Fruit fly (Drosophila melanogaster) whole organism, embryonic: ENCODE data around the gene CG34135.

Source experiments
- Abd-B ChIP-seq: fragments of 200-800 bp; sonication (Bioruptor generic); optimal IDR thresholded peaks from 2 replicates; lab custom pipeline; 2018; ENCODE audit warnings: missing biosample characterization, mild to moderate bottlenecking, missing genetic modification characterization, moderate library complexity
- Bdp1 ChIP-seq: fragments of 200-800 bp; sonication (Bioruptor generic); optimal IDR thresholded peaks from 3 replicates; lab custom pipeline; 2016; ENCODE audit warnings: missing biosample characterization, missing genetic modification characterization
- BtbVII ChIP-seq: fragments of 200-800 bp; sonication (Bioruptor generic); optimal IDR thresholded peaks from 3 replicates; lab custom pipeline; 2017; ENCODE audit warnings: missing biosample characterization, mild to moderate bottlenecking, missing genetic modification characterization
- CG11085 ChIP-seq: fragments of 200-800 bp; sonication (Bioruptor generic); IDR thresholded peaks from 2 replicates; pipeline ENCODE4 v1.3.6; 2022; ENCODE audit warnings: missing biosample characterization, missing genetic modification characterization
- CG12769 ChIP-seq: fragments of 200-800 bp; sonication (Bioruptor generic); optimal IDR thresholded peaks from 2 replicates; lab custom pipeline; 2019; ENCODE audit warnings: missing biosample characterization, mild to moderate bottlenecking, missing genetic modification characterization, moderate library complexity
- CG13287 ChIP-seq: fragments of 200-800 bp; sonication (Bioruptor generic); IDR thresholded peaks from 2 replicates; pipeline ENCODE4 v1.3.6; 2022; ENCODE audit warnings: missing biosample characterization, missing genetic modification characterization; ENCODE audit not compliant: partially characterized antibody
- CG16863 ChIP-seq: fragments of 200-800 bp; sonication (Bioruptor generic); optimal IDR thresholded peaks from 3 replicates; lab custom pipeline; 2016; ENCODE audit warnings: missing biosample characterization, missing genetic modification characterization
- CG17385 ChIP-seq: fragments of 200-800 bp; sonication (Bioruptor generic); optimal IDR thresholded peaks from 3 replicates; lab custom pipeline; 2018; ENCODE audit warnings: missing biosample characterization, mild to moderate bottlenecking, missing genetic modification characterization
- CG18476 ChIP-seq: fragments of 200-800 bp; sonication (Bioruptor generic); optimal IDR thresholded peaks from 2 replicates; lab custom pipeline; 2016; ENCODE audit warnings: missing biosample characterization, mild to moderate bottlenecking, missing genetic modification characterization
- CG3065 ChIP-seq: fragments of 200-800 bp; sonication (Bioruptor generic); optimal IDR thresholded peaks from 2 replicates; lab custom pipeline; 2016; ENCODE audit warnings: missing biosample characterization, missing genetic modification characterization
- CG32532 ChIP-seq: fragments of 200-800 bp; sonication (Bioruptor generic); IDR thresholded peaks from 2 replicates; pipeline ENCODE4 v1.3.6; 2022; ENCODE audit warnings: missing biosample characterization, missing genetic modification characterization
- CG34376 ChIP-seq: fragments of 200-800 bp; sonication (Bioruptor generic); optimal IDR thresholded peaks from 2 replicates; lab custom pipeline; 2018; ENCODE audit warnings: missing biosample characterization, mild to moderate bottlenecking, missing genetic modification characterization
- CG3726 ChIP-seq: fragments of 200-800 bp; sonication (Bioruptor generic); IDR thresholded peaks from 3 replicates; pipeline ENCODE4, ENCODE4 v1.3.6; 2022; ENCODE audit warnings: missing biosample characterization, missing genetic modification characterization
- CG4424 ChIP-seq: fragments of 200-800 bp; sonication (Bioruptor generic); optimal IDR thresholded peaks from 3 replicates; lab custom pipeline; 2016; ENCODE audit warnings: missing biosample characterization, missing genetic modification characterization
- CG4854 ChIP-seq: fragments of 200-800 bp; sonication (Bioruptor generic); optimal IDR thresholded peaks from 2 replicates; lab custom pipeline; 2016; ENCODE audit warnings: missing biosample characterization, missing genetic modification characterization, inconsistent platforms
- CG5180 ChIP-seq: fragments of 200-800 bp; sonication (Bioruptor generic); optimal IDR thresholded peaks from 3 replicates; lab custom pipeline; 2017; ENCODE audit warnings: missing biosample characterization, missing genetic modification characterization, mild to moderate bottlenecking, moderate library complexity, missing genetic modification reagents
- CG6254 ChIP-seq: fragments of 200-800 bp; sonication (Bioruptor generic); optimal IDR thresholded peaks from 3 replicates; lab custom pipeline; 2017; ENCODE audit warnings: mild to moderate bottlenecking, missing biosample characterization, missing genetic modification reagents, missing genetic modification characterization
- CG8359 ChIP-seq: fragments of 200-800 bp; sonication (Bioruptor generic); optimal IDR thresholded peaks from 2 replicates; lab custom pipeline; 2017; ENCODE audit warnings: missing biosample characterization, mild to moderate bottlenecking, missing genetic modification characterization, borderline replicate concordance
- CG8765 ChIP-seq: fragments of 200-800 bp; sonication (Bioruptor generic); IDR thresholded peaks from 2 replicates; pipeline ENCODE4 v1.3.6; 2022; ENCODE audit warnings: missing biosample characterization, missing genetic modification characterization
- CG8924 ChIP-seq: fragments of 200-800 bp; optimal IDR thresholded peaks from 3 replicates; lab custom pipeline; 2019; ENCODE audit warnings: missing biosample characterization, mild to moderate bottlenecking, missing genetic modification characterization, moderate library complexity
- Camta ChIP-seq: fragments of 200-800 bp; sonication (Bioruptor generic); optimal IDR thresholded peaks from 2 replicates; lab custom pipeline; 2016; ENCODE audit warnings: missing biosample characterization, missing genetic modification characterization
- Chrac-16 ChIP-seq: fragments of 200-800 bp; sonication (Bioruptor generic); optimal IDR thresholded peaks from 3 replicates; lab custom pipeline; 2016; ENCODE audit warnings: missing biosample characterization, missing genetic modification characterization
- Dek ChIP-seq: fragments of 200-800 bp; sonication (Bioruptor generic); optimal IDR thresholded peaks from 3 replicates; lab custom pipeline; 2019; ENCODE audit warnings: missing biosample characterization, mild to moderate bottlenecking, missing genetic modification characterization, moderate library complexity
- Hmr ChIP-seq: fragments of 200-800 bp; sonication (Bioruptor generic); optimal IDR thresholded peaks from 3 replicates; lab custom pipeline; 2017; ENCODE audit warnings: mild to moderate bottlenecking, missing biosample characterization, missing genetic modification reagents, missing genetic modification characterization
- MBD-R2 ChIP-seq: fragments of 200-800 bp; sonication (Bioruptor generic); IDR thresholded peaks from 2 replicates; pipeline ENCODE4 v1.3.6; 2022; ENCODE audit warnings: missing biosample characterization, missing genetic modification characterization
- Meics ChIP-seq: fragments of 200-800 bp; sonication (Bioruptor generic); optimal IDR thresholded peaks from 2 replicates; lab custom pipeline; 2017; ENCODE audit warnings: missing biosample characterization, mild to moderate bottlenecking, missing genetic modification characterization
- Mrtf ChIP-seq: fragments of 200-800 bp; sonication (Bioruptor generic); IDR thresholded peaks from 3 replicates; pipeline ENCODE4 v1.3.6; 2022; ENCODE audit warnings: missing biosample characterization, missing genetic modification characterization
- Opbp ChIP-seq: fragments of 200-800 bp; sonication (Bioruptor generic); IDR thresholded peaks from 3 replicates; pipeline ENCODE4 v1.3.6; 2022; ENCODE audit warnings: missing biosample characterization, missing genetic modification characterization; ENCODE audit not compliant: partially characterized antibody
- Optix ChIP-seq: fragments of 200-800 bp; sonication (Bioruptor generic); IDR thresholded peaks from 3 replicates; pipeline ENCODE4 v1.3.6; 2022; ENCODE audit warnings: missing biosample characterization, missing genetic modification characterization
- Pdp1 ChIP-seq, 2 experiments: fragments of 200-800 bp; sonication (Bioruptor generic); optimal IDR thresholded peaks; 3 replicates each; lab custom pipeline; 2016; ENCODE audit warnings: missing biosample characterization in 2 of 2, missing genetic modification characterization in 2 of 2, mild to moderate bottlenecking in 1 of 2, moderate library complexity in 1 of 2
- Ravus ChIP-seq: fragments of 200-800 bp; sonication (Bioruptor generic); IDR thresholded peaks from 2 replicates; pipeline ENCODE4 v1.3.6; 2022; ENCODE audit warnings: missing biosample characterization, missing genetic modification characterization
- Taf1 ChIP-seq: fragments of 200-800 bp; sonication (Bioruptor generic); IDR thresholded peaks from 2 replicates; pipeline ENCODE4 v1.3.6; 2022; ENCODE audit warnings: missing biosample characterization, missing genetic modification characterization
- Vsx1 ChIP-seq: fragments of 200-800 bp; sonication (Bioruptor generic); optimal IDR thresholded peaks from 2 replicates; lab custom pipeline; 2017; ENCODE audit warnings: missing biosample characterization, mild to moderate bottlenecking, missing genetic modification characterization, missing genetic modification reagents
- bsh ChIP-seq, 2 experiments: fragments of 200-800 bp; sonication (Bioruptor generic); optimal IDR thresholded peaks; 2 replicates each; lab custom pipeline; 2017 to 2018; ENCODE audit warnings: mild to moderate bottlenecking in 2 of 2, missing biosample characterization in 2 of 2, missing genetic modification characterization in 2 of 2, moderate library complexity in 1 of 2
- dm ChIP-seq: fragments of 200-800 bp; sonication (Bioruptor generic); optimal IDR thresholded peaks from 3 replicates; lab custom pipeline; 2016; ENCODE audit warnings: missing biosample characterization, missing genetic modification characterization
- gcm ChIP-seq: fragments of 200-800 bp; sonication (Bioruptor generic); optimal IDR thresholded peaks from 2 replicates; lab custom pipeline; 2019; ENCODE audit warnings: missing biosample characterization, mild to moderate bottlenecking, missing genetic modification characterization, moderate library complexity
- inv ChIP-seq: fragments of 200-800 bp; sonication (Bioruptor generic); IDR thresholded peaks from 2 replicates; pipeline ENCODE4 v1.3.6; 2022; ENCODE audit warnings: missing biosample characterization, missing genetic modification characterization; ENCODE audit not compliant: partially characterized antibody
- jing ChIP-seq: fragments of 200-800 bp; sonication (Bioruptor generic); optimal IDR thresholded peaks from 2 replicates; lab custom pipeline; 2018; ENCODE audit warnings: missing biosample characterization, mild to moderate bottlenecking, missing genetic modification characterization
- knrl ChIP-seq: fragments of 200-800 bp; sonication (Bioruptor generic); IDR thresholded peaks from 3 replicates; pipeline ENCODE4 v1.3.6; 2022; ENCODE audit warnings: missing biosample characterization, missing genetic modification characterization; ENCODE audit not compliant: partially characterized antibody
- nerfin-2 ChIP-seq: fragments of 200-800 bp; sonication (Bioruptor generic); IDR thresholded peaks from 2 replicates; pipeline ENCODE4 v1.3.6; 2022; ENCODE audit warnings: missing biosample characterization, missing genetic modification characterization; ENCODE audit not compliant: partially characterized antibody
- nmo ChIP-seq: fragments of 200-800 bp; sonication (Bioruptor generic); optimal IDR thresholded peaks from 2 replicates; lab custom pipeline; 2018; ENCODE audit warnings: missing biosample characterization, mild to moderate bottlenecking, missing genetic modification characterization, moderate library complexity
- repo ChIP-seq: fragments of 200-800 bp; sonication (Bioruptor generic); optimal IDR thresholded peaks from 2 replicates; lab custom pipeline; 2016; ENCODE audit warnings: missing biosample characterization, missing genetic modification characterization
- sc ChIP-seq, 3 experiments: fragments of >200 bp in 2 of 3; fragments of 200-800 bp in 1 of 3; sonication (Bioruptor generic) in 1 of 3; optimal IDR thresholded peaks; 2 replicates in 2 of 3; 3 replicates in 1 of 3; lab custom pipeline; 2017; ENCODE audit warnings: mild to moderate bottlenecking in 1 of 3, missing biosample characterization in 1 of 3, missing genetic modification characterization in 1 of 3, missing genetic modification reagents in 1 of 3
- stwl ChIP-seq: fragments of 200-800 bp; sonication (Bioruptor generic); optimal IDR thresholded peaks from 3 replicates; lab custom pipeline; 2018; ENCODE audit warnings: missing biosample characterization, mild to moderate bottlenecking, missing genetic modification characterization, moderate library complexity
- toy ChIP-seq: fragments of 200-800 bp; sonication (Bioruptor generic); IDR thresholded peaks from 2 replicates; pipeline ENCODE4 v1.3.6; 2022; ENCODE audit warnings: missing biosample characterization, missing genetic modification characterization
- trh ChIP-seq: fragments of 200-800 bp; sonication (Bioruptor generic); optimal IDR thresholded peaks from 2 replicates; lab custom pipeline; 2016; ENCODE audit warnings: missing biosample characterization, missing genetic modification characterization
- zen2 ChIP-seq: fragments of 200-800 bp; sonication (Bioruptor generic); IDR thresholded peaks from 3 replicates; pipeline ENCODE4 v1.3.6; 2022; ENCODE audit warnings: missing biosample characterization, missing genetic modification characterization; ENCODE audit not compliant: partially characterized antibody

Gene CG34135

DNA sequence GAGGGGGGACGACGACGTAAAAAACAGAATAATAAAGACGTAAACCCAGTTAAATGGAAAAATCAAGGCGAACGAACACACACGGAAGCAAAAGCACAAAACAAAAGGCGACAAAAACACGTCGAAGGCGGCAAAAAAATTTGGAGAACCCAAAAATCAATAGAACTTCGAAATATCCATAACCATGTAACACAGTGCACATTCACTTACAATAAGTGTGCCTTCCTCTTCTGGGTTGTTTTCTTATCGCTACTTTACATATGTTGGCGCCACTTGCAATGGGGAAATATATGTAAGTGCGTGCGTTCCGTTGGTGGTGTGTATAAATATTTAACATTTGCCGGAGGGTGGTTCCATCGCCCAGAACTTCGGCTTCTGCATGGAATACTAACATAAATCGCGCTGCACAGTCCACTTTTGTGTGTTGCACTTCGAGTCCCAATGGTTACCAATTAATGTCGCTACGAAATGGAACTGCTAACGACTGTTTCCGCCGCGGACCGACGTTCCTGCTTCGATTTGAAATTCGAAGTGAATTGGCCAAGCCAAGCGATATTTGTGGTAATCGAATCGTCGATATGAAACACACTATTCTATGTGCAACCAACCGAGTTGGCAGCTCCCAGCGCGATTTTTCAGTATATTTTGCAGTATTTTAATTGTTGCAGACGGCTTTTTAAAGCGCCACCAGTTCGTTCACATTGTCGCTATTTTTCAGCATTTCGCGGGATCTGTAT lies 20.7 kb downstream of the CG34135 start, which contains the start of the genes CG9801 and Nasp (continued):
- TF ChIP-seq nmo: peak; percentile 75
- TF ChIP-seq CG11085: no peak
- TF ChIP-seq CG3065 (GFP tag; lab: Kevin White, UChicago): no peak
- TF ChIP-seq knrl (GFP tag; lab: Robert Waterston, UW): peak; percentile 79
- no peak for TF ChIP-seq jing
- TF ChIP-seq Optix (GFP tag; lab: Robert Waterston, UW): no peak
- TF ChIP-seq trh: no peak
- TF ChIP-seq Pdp1 (GFP tag; optimal IDR thresholded peaks at IDR 0.05; lab: Kevin White, UChicago): peak in 1 of 2 experiments; percentile 29
- TF ChIP-seq CG3726 (GFP tag; lab: Robert Waterston, UW): 0 out of 3 replicates have a peak, but pooled peaks have one; percentile 9
- peak; percentile 21 for TF ChIP-seq CG6254 (GFP tag; lab: Kevin White, UChicago)
- TF ChIP-seq Taf1 (GFP tag; lab: Robert Waterston, UW): no peak
- TF ChIP-seq CG34376 (GFP tag; lab: Kevin White, UChicago): no peak
- peak; percentile 79 for TF ChIP-seq CG13287 (GFP tag; lab: Robert Waterston, UW)
- TF ChIP-seq CG17385 (GFP tag; lab: Kevin White, UChicago): peak; percentile 32
- TF ChIP-seq Meics (GFP tag; lab: Kevin White, UChicago): no peak
- 0 out of 2 replicates have a peak, but pooled peaks have one; percentile 9 for TF ChIP-seq CG32532 (GFP tag; lab: Robert Waterston, UW)
- peak; percentile 73 for TF ChIP-seq nerfin-2
- TF ChIP-seq inv (GFP tag; lab: Robert Waterston, UW): peak; percentile 64
- TF ChIP-seq Abd-B (GFP tag; lab: Kevin White, UChicago): peak; percentile 36
- TF ChIP-seq Opbp: peak; percentile 77
- TF ChIP-seq CG8765 (GFP tag; lab: Robert Waterston, UW): no peak
- no peak for TF ChIP-seq CG16863 (GFP tag; lab: Kevin White, UChicago)
- TF ChIP-seq CG5180 (GFP tag; lab: Kevin White, UChicago): no peak
- no peak for TF ChIP-seq sc (optimal IDR thresholded peaks at IDR 0.05; lab: Kevin White, UChicago)
- TF ChIP-seq sc (GFP tag; optimal IDR thresholded peaks at IDR 0.05; lab: Kevin White, UChicago): no peak
- TF ChIP-seq CG12769: peak; percentile 29
- peak; percentile 68 for TF ChIP-seq Hmr (GFP tag; lab: Kevin White, UChicago)
- TF ChIP-seq CG8924 (tag; lab: Kevin White, UChicago): peak; percentile 37
- no peak for TF ChIP-seq Ravus (GFP tag; lab: Robert Waterston, UW)
- TF ChIP-seq Dek: peak; percentile 8
- no peak for TF ChIP-seq Mrtf (GFP tag; lab: Robert Waterston, UW)
- TF ChIP-seq CG4424 (GFP tag; lab: Kevin White, UChicago): peak; percentile 31
- TF ChIP-seq CG18476 (GFP tag; lab: Kevin White, UChicago): peak; percentile 12
- peak in 1 of 2 experiments; percentile 19 for TF ChIP-seq bsh (GFP tag; optimal IDR thresholded peaks at IDR 0.05; lab: Kevin White, UChicago)
- TF ChIP-seq stwl (tag; lab: Kevin White, UChicago): peak; percentile 99
- TF ChIP-seq CG8359 (GFP tag; lab: Kevin White, UChicago): no peak
- TF ChIP-seq Camta (GFP tag; lab: Kevin White, UChicago): no peak
- no peak for TF ChIP-seq Vsx1 (GFP tag; lab: Kevin White, UChicago)
- TF ChIP-seq Chrac-16 (GFP tag; lab: Kevin White, UChicago): peak; percentile 13
- peak; percentile 31 for TF ChIP-seq repo (GFP tag; lab: Kevin White, UChicago)
- no peak for TF ChIP-seq toy (GFP tag; lab: Robert Waterston, UW)
- peak; percentile 77 for TF ChIP-seq MBD-R2 (GFP tag; lab: Robert Waterston, UW)
- TF ChIP-seq BtbVII: no peak
- peak; percentile 35 for TF ChIP-seq dm
- peak; percentile 42 for TF ChIP-seq gcm
- peak; percentile 9 for TF ChIP-seq Bdp1
- 0 out of 3 replicates have a peak, but pooled peaks have one; percentile 6 for TF ChIP-seq zen2 (GFP tag; lab: Robert Waterston, UW)
- no peak for TF ChIP-seq CG4854
